Fruit fly (Drosophila melanogaster): Measurements from ENCODE around the gene Rev1.

DNA sequence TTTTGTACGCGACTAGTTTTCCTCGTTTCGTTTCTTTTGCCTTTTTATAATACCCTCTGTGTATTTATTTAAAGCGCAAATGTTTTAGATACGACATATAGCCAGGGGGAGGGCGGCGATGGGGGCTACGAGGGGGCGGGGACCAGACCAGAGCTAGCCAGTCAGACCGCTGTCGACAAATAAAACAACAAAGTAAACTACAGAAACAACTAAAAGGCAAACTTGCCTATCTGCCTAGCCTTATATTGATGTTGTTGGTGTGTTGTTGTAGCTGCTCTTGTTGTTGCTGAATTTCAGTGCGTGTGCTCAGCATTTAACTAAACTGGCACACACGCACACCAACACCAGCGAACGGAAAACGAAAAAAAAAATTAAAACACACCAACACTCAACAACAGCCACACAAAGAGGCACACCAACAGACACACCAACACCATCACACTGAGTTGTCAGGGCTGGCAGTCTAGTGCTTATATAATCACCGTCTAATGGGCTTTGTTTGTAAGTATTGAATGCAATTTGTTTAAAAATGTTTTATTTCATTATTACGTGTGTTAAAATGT, 24.7 kb upstream of the Rev1 start:
- TF ChIP-seq Hr83 (GFP tag; optimal IDR thresholded peaks at IDR 0.05; ENCODE audit: poor library complexity, severe bottlenecking): no peak
- TF ChIP-seq fru (GFP tag; optimal IDR thresholded peaks at IDR 0.05): no peak
- TF ChIP-seq usp (GFP tag; optimal IDR thresholded peaks at IDR 0.05): no peak
- no peak for TF ChIP-seq Myc (optimal IDR thresholded peaks at IDR 0.05)
- no peak for TF ChIP-seq psq (GFP tag; optimal IDR thresholded peaks at IDR 0.05)
- TF ChIP-seq Hr78 (GFP tag; optimal IDR thresholded peaks at IDR 0.05): no peak
- no peak for TF ChIP-seq Dif (GFP tag; optimal IDR thresholded peaks at IDR 0.05; ENCODE audit: partially characterized antibody)
- no peak for TF ChIP-seq sage (GFP tag; optimal IDR thresholded peaks at IDR 0.05)
- TF ChIP-seq Rel (GFP tag; optimal IDR thresholded peaks at IDR 0.05): no peak
- no peak for TF ChIP-seq Rel (tag; optimal IDR thresholded peaks at IDR 0.05)
- TF ChIP-seq br (GFP tag; optimal IDR thresholded peaks at IDR 0.05): no peak
- no peak for TF ChIP-seq Abd-B (GFP tag; optimal IDR thresholded peaks at IDR 0.05)

Measured in whole organism, wandering third instar larva.